Worm (Caenorhabditis elegans): ENCODE data around the gene phat-3.

phat-3 gene

DNA sequence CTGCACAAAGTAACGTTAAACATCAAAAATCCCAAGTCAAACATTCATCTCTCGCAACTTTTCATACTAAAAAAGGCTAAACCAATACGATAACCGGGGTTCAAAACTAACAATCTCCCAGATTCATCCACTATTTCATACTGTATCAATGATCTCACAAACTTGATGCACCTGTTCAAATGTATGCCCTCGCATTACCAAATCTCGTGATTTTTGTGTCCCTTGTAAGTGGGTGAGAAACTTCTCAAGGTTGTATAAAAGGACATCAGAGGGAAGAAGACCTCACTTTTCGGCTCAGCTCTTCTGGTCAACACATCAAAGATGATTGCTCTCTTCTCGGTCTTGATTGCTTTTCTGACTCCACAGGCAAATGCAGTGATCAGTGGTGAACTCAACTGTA, at the start of gene phat-3:
Gene phat-3, plus strand, starts transcription at position 301 of the 400 bp plus-strand sequence.
- TF ChIP-seq tra-1 (GFP tag; IDR thresholded peaks at IDR 0.05) (no peak), lin-38 (GFP tag; IDR thresholded peaks at IDR 0.05) (no peak), zfp-2 (tag; optimal IDR thresholded peaks at IDR 0.05) (no peak)

- TF ChIP-seq mxl-3 (GFP tag; optimal IDR thresholded peaks at IDR 0.05): no peak
- TF ChIP-seq unc-39 (tag; optimal IDR thresholded peaks at IDR 0.05): no peak
- no peak for TF ChIP-seq snpc-1.2 (GFP tag; IDR thresholded peaks at IDR 0.05)
- no peak for TF ChIP-seq unc-130 (GFP tag; optimal IDR thresholded peaks at IDR 0.05)
- no peak for TF ChIP-seq mxl-2 (GFP tag; conservative IDR thresholded peaks at IDR 0.05)
- TF ChIP-seq dmd-8 (GFP tag; IDR thresholded peaks at IDR 0.05): no peak
- TF ChIP-seq ztf-7 (tag; optimal IDR thresholded peaks at IDR 0.05): no peak
- TF ChIP-seq egl-27 (tag; optimal IDR thresholded peaks at IDR 0.05): no peak
- no peak for TF ChIP-seq cey-2 (tag; optimal IDR thresholded peaks at IDR 0.05; ENCODE audit: borderline replicate concordance, insufficient read depth)
- no peak for TF ChIP-seq nhr-111 (GFP tag; optimal IDR thresholded peaks at IDR 0.05)
- TF ChIP-seq lin-29 (GFP tag; IDR thresholded peaks at IDR 0.05): no peak
- TF ChIP-seq dmd-6 (GFP tag; IDR thresholded peaks at IDR 0.05): no peak
These were observed 49.7 kb upstream of the phat-3 start, which contains the start of gene K09D9.9 for ce11 chrV:3994048-3994447. TSS of gene K09D9.9 (minus strand) at chrV:3994148.

DNA sequence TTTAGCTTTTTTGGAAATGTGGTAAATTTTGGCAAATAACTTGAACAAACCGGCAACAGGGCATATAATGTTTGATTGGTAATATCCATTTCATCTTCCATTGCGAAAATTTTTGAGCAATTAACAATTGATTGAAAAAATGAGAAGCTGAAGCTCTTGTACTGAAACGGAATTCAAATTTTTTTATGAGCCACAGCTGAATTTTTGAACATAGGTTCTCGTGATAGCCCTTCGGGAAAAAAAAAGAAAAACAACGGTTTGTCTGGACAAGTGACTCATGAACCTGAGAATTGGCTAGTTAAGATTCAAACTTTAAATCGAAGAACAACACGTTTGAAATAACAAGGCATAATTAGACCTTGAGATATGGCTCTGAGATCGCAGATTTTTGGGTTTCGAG, 47.9 kb upstream of the phat-3 start, which contains the start of gene srx-62:
Gene srx-62, minus strand, starts transcription at position 101 of the 400 bp plus-strand sequence.
- TF ChIP-seq snpc-1.2 (GFP tag; IDR thresholded peaks at IDR 0.05) (no peak), dve-1 (tag; optimal IDR thresholded peaks at IDR 0.05; ENCODE audit: insufficient read depth) (no peak), gei-8 (GFP tag; optimal IDR thresholded peaks at IDR 0.05) (no peak), mxl-3 (GFP tag; optimal IDR thresholded peaks at IDR 0.05) (no peak), Y75B8A.6 (GFP tag; IDR thresholded peaks at IDR 0.05) (no peak), nhr-10 (tag; optimal IDR thresholded peaks at IDR 0.05) (no peak), ZK546.5 (tag; optimal IDR thresholded peaks at IDR 0.05) (no peak), nhr-11 (tag; optimal IDR thresholded peaks at IDR 0.05) (no peak), hmg-1.1 (GFP tag; IDR thresholded peaks at IDR 0.05) (no peak), aha-1 (tag) (no peak), ztf-7 (tag; optimal IDR thresholded peaks at IDR 0.05) (no peak), F44E2.7 (GFP tag; IDR thresholded peaks at IDR 0.05) (no peak), Y5F2A.4 (GFP tag; optimal IDR thresholded peaks at IDR 0.05) (no peak), egl-43 (GFP tag; IDR thresholded peaks at IDR 0.05) (no peak), F26F4.8 (GFP tag; conservative IDR thresholded peaks at IDR 0.05) (no peak), ceh-62 (tag; optimal IDR thresholded peaks at IDR 0.05) (no peak), fos-1 (tag; optimal IDR thresholded peaks at IDR 0.05) (no peak), lsy-2 (tag; optimal IDR thresholded peaks at IDR 0.05) (no peak), D1046.2 (GFP tag; IDR thresholded peaks at IDR 0.05) (no peak), tra-1 (GFP tag; IDR thresholded peaks at IDR 0.05) (no peak)

DNA sequence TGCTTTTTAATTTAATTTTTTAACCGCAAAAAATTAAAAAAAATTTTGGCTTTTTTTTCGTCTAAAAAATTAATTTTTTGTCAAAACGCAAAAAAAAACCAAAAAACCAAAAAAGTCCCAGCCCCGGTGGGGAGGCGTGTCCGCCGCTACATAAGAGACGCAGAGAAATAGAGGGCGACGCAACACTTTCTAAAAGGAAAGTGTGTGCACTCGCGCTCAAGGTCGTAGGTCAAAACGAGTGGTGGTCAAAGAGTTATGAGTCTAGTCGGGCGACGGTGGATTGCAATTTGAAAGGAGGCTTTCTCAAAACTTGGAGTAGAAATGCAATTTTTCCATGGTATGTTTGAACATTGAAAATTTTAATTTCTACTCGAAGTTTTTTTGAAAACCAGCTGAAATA, 39.2 kb upstream of the phat-3 start:
- TF ChIP-seq php-3 (GFP tag; IDR thresholded peaks at IDR 0.05) (no peak), madf-5 (GFP tag; IDR thresholded peaks at IDR 0.05) (no peak), T26A8.4 (GFP tag; IDR thresholded peaks at IDR 0.05) (no peak), daf-16 (GFP tag; optimal IDR thresholded peaks at IDR 0.05) (no peak), daf-16 (tag; optimal IDR thresholded peaks at IDR 0.05) (no peak), dmd-6 (GFP tag; IDR thresholded peaks at IDR 0.05) (no peak), lin-38 (GFP tag; IDR thresholded peaks at IDR 0.05) (no peak), ctbp-1 (GFP tag; IDR thresholded peaks at IDR 0.05) (no peak), duxl-1 (tag; optimal IDR thresholded peaks at IDR 0.05; ENCODE audit: poor library complexity) (no peak), hlh-30 (tag; optimal IDR thresholded peaks at IDR 0.05; ENCODE audit: insufficient read depth) (no peak), zfp-2 (tag; optimal IDR thresholded peaks at IDR 0.05) (no peak), hmg-1.1 (GFP tag; IDR thresholded peaks at IDR 0.05) (no peak), zip-2 (tag; optimal IDR thresholded peaks at IDR 0.05) (no peak), unc-62 (GFP tag; optimal IDR thresholded peaks at IDR 0.05 in 1 of 2) (no peak), unc-62 (tag; optimal IDR thresholded peaks at IDR 0.05) (no peak), cey-2 (tag; optimal IDR thresholded peaks at IDR 0.05; ENCODE audit: borderline replicate concordance, insufficient read depth) (no peak), dmd-9 (GFP tag; IDR thresholded peaks at IDR 0.05) (no peak)
